Worm (Caenorhabditis elegans) whole organism, young adult: ENCODE results near the gene hsp-110.

ENCODE experiments used
- Y53G8AR.9 ChIP-seq: fragments of 200-800 bp; sonication (Bioruptor generic); conservative IDR thresholded peaks from 2 replicates; pipeline ENCODE4 v1.3.6; 2022; ENCODE audit warnings: missing genetic modification reagents, missing genetic modification characterization, missing compliant biosample characterization
- ceh-27 ChIP-seq: fragments of 200-800 bp; sonication (Bioruptor generic); optimal IDR thresholded peaks from 2 replicates; lab custom pipeline; 2018; ENCODE audit warnings: mild to moderate bottlenecking, missing genetic modification characterization, moderate library complexity, missing compliant biosample characterization
- unc-130 ChIP-seq: sonication (generic microtip); optimal IDR thresholded peaks from 2 replicates; lab custom pipeline; 2016; ENCODE audit warnings: missing genetic modification reagents, missing genetic modification characterization, missing compliant biosample characterization

DNA sequence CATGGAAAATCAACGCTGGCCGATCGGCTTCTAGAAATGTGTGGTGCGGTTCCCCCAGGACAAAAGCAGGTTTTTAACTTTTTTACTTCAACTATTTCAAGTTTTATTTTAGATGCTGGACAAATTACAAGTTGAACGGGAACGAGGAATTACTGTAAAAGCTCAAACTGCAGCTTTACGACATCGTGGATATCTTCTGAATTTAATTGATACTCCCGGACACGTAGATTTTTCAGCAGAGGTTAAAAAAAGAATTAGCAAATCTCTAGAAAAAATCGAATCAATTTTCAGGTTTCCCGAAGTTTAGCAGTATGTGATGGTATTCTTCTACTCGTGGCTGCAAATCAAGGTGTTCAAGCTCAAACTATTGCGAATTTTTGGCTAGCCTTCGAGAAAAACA is 17.2 kb downstream of the hsp-110 start:
- TF ChIP-seq unc-130 (GFP tag; lab: Kevin White, UChicago) = no peak
- TF ChIP-seq Y53G8AR.9 (GFP tag; lab: Robert Waterston, UW) = no peak
- TF ChIP-seq ceh-27 (GFP tag; lab: Kevin White, UChicago) = no peak
